Worm (Caenorhabditis elegans) whole organism, midembryonic: Measurements from ENCODE around the gene C17F4.2.
"Not testable (repeated sequence)": the region's sequence is repeated elsewhere in the genome, so short reads cannot be mapped to it uniquely, and the experiment has no call there.

Experiments
- T22C8.4 ChIP-seq: fragments of 200-800 bp; sonication (Bioruptor generic); IDR thresholded peaks from 2 replicates; pipeline ENCODE4 v1.3.6; 2022; ENCODE audit warnings: missing genetic modification characterization, missing compliant biosample characterization
- cog-1 ChIP-seq: sonication (generic microtip); optimal IDR thresholded peaks from 2 replicates; lab custom pipeline; 2016; ENCODE audit warnings: missing genetic modification characterization, missing compliant biosample characterization
- flt-1 ChIP-seq: fragments of 200-800 bp; sonication (Bioruptor generic); IDR thresholded peaks from 2 replicates; pipeline ENCODE4 v1.3.6; 2022; ENCODE audit warnings: missing genetic modification characterization, missing compliant biosample characterization
- klf-2 ChIP-seq: fragments of 200-800 bp; sonication (Bioruptor generic); conservative IDR thresholded peaks from 2 replicates; pipeline ENCODE4 v1.3.6; 2022; ENCODE audit warnings: missing genetic modification reagents, missing genetic modification characterization, missing compliant biosample characterization
- med-1 ChIP-seq: sonication (generic microtip); optimal IDR thresholded peaks from 2 replicates; lab custom pipeline; 2017; ENCODE audit warnings: missing genetic modification characterization, mild to moderate bottlenecking, missing compliant biosample characterization, antibody characterized with exemption, missing genetic modification reagents; ENCODE audit not compliant: insufficient read depth
- ref-1 ChIP-seq: fragments of 200-800 bp; sonication (Bioruptor generic); conservative IDR thresholded peaks from 2 replicates; pipeline ENCODE4 v1.3.6; 2022; ENCODE audit warnings: missing genetic modification reagents, missing genetic modification characterization, missing compliant biosample characterization
- tab-1 ChIP-seq: fragments of 200-800 bp; sonication (Bioruptor generic); IDR thresholded peaks from 2 replicates; pipeline ENCODE4 v1.3.6; 2022; ENCODE audit warnings: missing genetic modification characterization, missing compliant biosample characterization
- ztf-23 ChIP-seq: fragments of 200-800 bp; sonication (Bioruptor generic); IDR thresholded peaks from 2 replicates; pipeline ENCODE4 v1.3.6; 2022; ENCODE audit warnings: missing genetic modification reagents, missing genetic modification characterization, missing compliant biosample characterization
- ztf-29 ChIP-seq: fragments of 200-800 bp; sonication (Bioruptor generic); IDR thresholded peaks from 2 replicates; pipeline ENCODE4 v1.3.6; 2022; ENCODE audit warnings: missing genetic modification reagents, missing genetic modification characterization, missing compliant biosample characterization

The C17F4.2 gene

DNA sequence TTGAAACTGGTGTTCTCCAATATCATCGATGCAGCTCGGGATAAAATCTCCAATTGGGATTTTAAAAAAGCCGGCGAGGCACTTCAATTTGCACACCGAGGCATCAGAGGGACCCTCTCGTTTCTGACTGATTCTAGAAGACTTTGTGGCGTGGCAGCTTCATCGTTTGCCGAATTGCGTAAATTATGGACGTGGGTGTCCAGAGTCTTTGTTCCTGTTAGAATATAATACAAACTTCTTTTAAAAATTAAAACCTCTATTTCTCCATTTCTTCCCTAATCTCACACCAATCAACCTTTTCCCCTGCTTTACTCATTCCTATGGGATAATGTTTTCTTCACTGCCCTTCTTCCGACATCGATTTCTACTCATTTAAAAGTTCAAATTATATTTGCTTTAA, 38.1 kb upstream of the C17F4.2 start, which contains the start of gene ZC239.5:
Gene ZC239.5, plus strand, starts transcription at position 301 of the 400 bp plus-strand sequence.
- no peak for TF ChIP-seq flt-1
- TF ChIP-seq med-1 (GFP tag; lab: Kevin White, UChicago) = no peak
- TF ChIP-seq ztf-29 (GFP tag; lab: Robert Waterston, UW) = no peak
- TF ChIP-seq klf-2 = no peak
- no peak for TF ChIP-seq T22C8.4 (GFP tag; lab: Robert Waterston, UW)
- no peak for TF ChIP-seq tab-1 (GFP tag; lab: Robert Waterston, UW)
- no peak for TF ChIP-seq ztf-23

ce11 chrII:3213898-3214297, 34.6 kb upstream of the C17F4.2 start, which contains the start of gene ZC239.4:
TSS of gene ZC239.4 (plus strand) at chrII:3214198.
- no peak for TF ChIP-seq cog-1 (tag; lab: Kevin White, UChicago)
- no peak for TF ChIP-seq T22C8.4 (GFP tag; lab: Robert Waterston, UW)
- no peak for TF ChIP-seq ztf-23
- TF ChIP-seq klf-2 = no peak
- TF ChIP-seq tab-1 (GFP tag; lab: Robert Waterston, UW) = no peak
- TF ChIP-seq flt-1 = no peak
- no peak for TF ChIP-seq med-1 (GFP tag; lab: Kevin White, UChicago)
- no peak for TF ChIP-seq ref-1 (GFP tag; lab: Robert Waterston, UW)
- no peak for TF ChIP-seq ztf-29 (GFP tag; lab: Robert Waterston, UW)

- not testable (repeated sequence) for TF ChIP-seq T22C8.4 (GFP tag; lab: Robert Waterston, UW); ref-1 (GFP tag; lab: Robert Waterston, UW); flt-1
These were observed 32.7 kb upstream of the C17F4.2 start, which contains the start of gene ZC239.3 for ce11 chrII:3215762-3216161. TSS of gene ZC239.3 (plus strand) at chrII:3216062.

ce11 chrII:3220723-3221122, 27.7 kb upstream of the C17F4.2 start, which contains the start of gene ZC239.22:
TSS of gene ZC239.22 (minus strand) at chrII:3220823.
- no peak for TF ChIP-seq flt-1
- TF ChIP-seq cog-1 (tag; lab: Kevin White, UChicago) = no peak
- TF ChIP-seq ref-1 (GFP tag; lab: Robert Waterston, UW) = no peak
- TF ChIP-seq T22C8.4 (GFP tag; lab: Robert Waterston, UW) = no peak
- TF ChIP-seq tab-1 (GFP tag; lab: Robert Waterston, UW) = no peak
- no peak for TF ChIP-seq ztf-23
- no peak for TF ChIP-seq klf-2
- TF ChIP-seq med-1 (GFP tag; lab: Kevin White, UChicago) = no peak
- no peak for TF ChIP-seq ztf-29 (GFP tag; lab: Robert Waterston, UW)

- no peak for TF ChIP-seq flt-1
- TF ChIP-seq med-1 (GFP tag; lab: Kevin White, UChicago) = no peak
- no peak for TF ChIP-seq klf-2
- no peak for TF ChIP-seq ref-1 (GFP tag; lab: Robert Waterston, UW)
- no peak for TF ChIP-seq cog-1 (tag; lab: Kevin White, UChicago)
- TF ChIP-seq ztf-29 (GFP tag; lab: Robert Waterston, UW) = no peak
- TF ChIP-seq ztf-23 = no peak
- TF ChIP-seq T22C8.4 (GFP tag; lab: Robert Waterston, UW) = no peak
- TF ChIP-seq tab-1 (GFP tag; lab: Robert Waterston, UW) = no peak
These were observed 26.7 kb upstream of the C17F4.2 start, which contains the start of gene ZC239.14 for ce11 chrII:3221730-3222129. TSS of gene ZC239.14 (minus strand) at chrII:3222034.

DNA sequence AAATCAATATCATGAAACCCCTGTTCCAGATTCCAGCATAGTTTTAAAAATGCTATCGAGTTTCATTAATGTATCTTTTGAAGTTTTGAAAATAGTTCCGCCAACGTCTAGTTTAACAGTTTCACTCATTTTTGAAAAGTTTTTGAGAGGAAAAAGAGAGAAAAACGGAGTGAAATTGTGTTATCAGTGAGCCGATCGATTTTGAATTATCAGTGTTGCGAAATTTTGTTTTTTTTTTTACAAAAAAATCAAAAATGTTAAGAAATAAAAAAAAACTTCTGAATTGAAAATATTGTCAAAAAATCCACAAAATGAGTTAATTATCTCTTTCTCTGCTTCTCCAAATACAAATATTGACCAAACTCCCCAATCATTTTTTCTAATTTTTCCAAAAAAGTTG, 25.8 kb upstream of the C17F4.2 start, which contains the start of gene ZC239.13:
Gene ZC239.13, minus strand, starts transcription at position 154 of the 400 bp plus-strand sequence.
- no peak for TF ChIP-seq med-1 (GFP tag; lab: Kevin White, UChicago)
- TF ChIP-seq ztf-23 = no peak
- TF ChIP-seq ref-1 (GFP tag; lab: Robert Waterston, UW) = no peak
- no peak for TF ChIP-seq klf-2
- TF ChIP-seq flt-1 = no peak
- TF ChIP-seq cog-1 (tag; lab: Kevin White, UChicago) = no peak
- TF ChIP-seq T22C8.4 (GFP tag; lab: Robert Waterston, UW) = no peak
- no peak for TF ChIP-seq tab-1 (GFP tag; lab: Robert Waterston, UW)
- TF ChIP-seq ztf-29 (GFP tag; lab: Robert Waterston, UW) = no peak

DNA sequence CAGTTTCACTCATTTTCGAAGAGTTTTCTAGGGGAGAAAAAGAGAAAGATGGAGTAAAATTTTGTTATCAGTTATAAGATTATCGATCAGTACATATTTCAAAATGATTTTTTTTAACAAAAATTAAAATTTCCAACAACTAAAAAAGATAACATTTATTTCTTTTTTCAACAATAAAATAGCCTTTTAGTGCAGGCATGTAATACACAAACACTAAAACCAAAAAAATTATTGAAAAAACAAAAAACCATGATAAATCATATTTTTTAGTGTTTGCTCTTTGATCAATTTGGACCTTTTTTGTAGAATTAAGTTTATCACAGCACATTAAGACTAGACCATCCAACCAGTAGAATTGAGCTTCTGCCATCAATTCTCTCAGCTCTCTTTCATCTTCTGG, 23.8 kb upstream of the C17F4.2 start, which contains the start of gene ZC239.15:
Gene ZC239.15, minus strand, starts transcription at position 101 of the 400 bp plus-strand sequence.
- TF ChIP-seq T22C8.4 (GFP tag; lab: Robert Waterston, UW) (no peak), ref-1 (GFP tag; lab: Robert Waterston, UW) (no peak), ztf-29 (GFP tag; lab: Robert Waterston, UW) (no peak)

ce11 chrII:3225200-3225599, 23.3 kb upstream of the C17F4.2 start, which contains the start of gene ZC239.16:
TSS of gene ZC239.16 (minus strand) at chrII:3225319.
- TF ChIP-seq ztf-29 (GFP tag; lab: Robert Waterston, UW) (no peak), tab-1 (GFP tag; lab: Robert Waterston, UW) (no peak), cog-1 (tag; lab: Kevin White, UChicago) (no peak), flt-1 (no peak), med-1 (GFP tag; lab: Kevin White, UChicago) (no peak), ztf-23 (no peak), klf-2 (no peak), T22C8.4 (GFP tag; lab: Robert Waterston, UW) (no peak), ref-1 (GFP tag; lab: Robert Waterston, UW) (no peak)

- TF ChIP-seq tab-1 (GFP tag; lab: Robert Waterston, UW) = no peak
- no peak for TF ChIP-seq ztf-29 (GFP tag; lab: Robert Waterston, UW)
- no peak for TF ChIP-seq flt-1
These were observed 22.7 kb upstream of the C17F4.2 start, which contains the start of gene ZC239.17 for ce11 chrII:3225780-3226179. TSS of gene ZC239.17 (minus strand) at chrII:3225880.

DNA sequence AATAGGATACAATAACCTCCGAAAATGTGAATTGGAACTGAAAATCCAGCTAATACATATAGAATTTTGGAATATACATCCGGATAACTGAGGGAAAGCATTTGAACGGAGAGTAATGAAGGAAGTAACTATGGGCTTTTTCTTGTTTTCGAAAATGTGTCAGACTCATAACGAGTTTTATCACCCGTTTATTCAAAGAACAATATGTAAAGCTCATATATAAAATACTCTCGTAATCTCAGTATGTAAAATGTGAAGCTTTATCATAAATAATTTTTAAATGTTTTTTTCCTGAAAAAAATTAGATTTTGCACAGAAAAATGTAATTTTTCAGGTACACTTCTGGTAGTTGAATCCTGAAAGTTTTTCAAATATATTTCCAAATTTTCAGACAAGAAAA, 18.0 kb upstream of the C17F4.2 start, which contains the start of gene srh-297:
Gene srh-297, minus strand, starts transcription at position 101 of the 400 bp plus-strand sequence.
- no peak for TF ChIP-seq klf-2
- no peak for TF ChIP-seq med-1 (GFP tag; lab: Kevin White, UChicago)
- TF ChIP-seq ref-1 (GFP tag; lab: Robert Waterston, UW) = no peak
- TF ChIP-seq ztf-29 (GFP tag; lab: Robert Waterston, UW) = no peak
- no peak for TF ChIP-seq ztf-23
- no peak for TF ChIP-seq tab-1 (GFP tag; lab: Robert Waterston, UW)
- TF ChIP-seq cog-1 (tag; lab: Kevin White, UChicago) = no peak
- no peak for TF ChIP-seq T22C8.4 (GFP tag; lab: Robert Waterston, UW)
- TF ChIP-seq flt-1 = no peak
